Worm (Caenorhabditis elegans): ENCODE results near the gene T16A1.2.

DNA sequence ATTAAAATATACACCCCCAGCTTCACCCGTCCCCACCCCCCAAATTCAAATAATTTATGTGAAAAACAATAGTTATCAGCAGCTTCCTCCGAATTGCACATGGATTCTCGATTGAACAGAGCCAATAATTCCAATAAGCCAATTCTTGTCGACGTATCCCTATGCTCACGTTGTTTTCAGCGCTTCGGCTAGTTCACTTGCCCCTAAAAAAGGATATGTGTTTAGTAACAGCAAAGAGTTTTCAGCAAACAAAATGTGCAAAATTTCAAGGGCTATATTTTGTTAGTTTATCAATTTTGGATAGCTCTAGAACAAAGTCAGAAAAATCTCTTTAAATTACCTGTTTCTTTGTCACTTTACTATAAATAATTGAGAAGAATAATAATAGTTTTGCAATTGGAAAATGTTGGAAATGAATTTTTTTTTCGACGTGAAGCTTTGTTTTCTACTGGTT is 11.6 kb upstream of the T16A1.2 start, which contains the start of the genes T16A1.5 and fbxc-49:
- no peak for TF ChIP-seq him-1 (tag; optimal IDR thresholded peaks at IDR 0.05)
- no peak for TF ChIP-seq dao-5 (tag; optimal IDR thresholded peaks at IDR 0.05)
- TF ChIP-seq W03F9.2 (tag; optimal IDR thresholded peaks at IDR 0.05): no peak
